Fruit fly (Drosophila melanogaster) whole organism, pupa: ENCODE measurements around the gene dnc.

Experiments
- CG15710 ChIP-seq: fragments of 200-800 bp; sonication (Bioruptor generic); optimal IDR thresholded peaks from 2 replicates; lab custom pipeline; 2018; ENCODE audit warnings: missing biosample characterization, mild to moderate bottlenecking, missing genetic modification characterization, moderate library complexity
- CG4496 ChIP-seq: fragments of 200-800 bp; sonication (Bioruptor generic); IDR thresholded peaks from 3 replicates; pipeline ENCODE4 v1.3.6; 2022; ENCODE audit warnings: missing biosample characterization, missing genetic modification characterization
- CG9948 ChIP-seq: fragments of 200-800 bp; sonication (Bioruptor generic); optimal IDR thresholded peaks from 2 replicates; lab custom pipeline; 2018; ENCODE audit warnings: missing biosample characterization, mild to moderate bottlenecking, missing genetic modification characterization, moderate library complexity

dm6 chrX:3379364-3379983 is 203.2 kb downstream of the dnc start:
- no peak for TF ChIP-seq CG4496 (GFP tag; lab: Robert Waterston, UW)
- no peak for TF ChIP-seq CG15710 (tag; lab: Kevin White, UChicago)
- TF ChIP-seq CG9948 (tag; lab: Kevin White, UChicago) = no peak
